Worm (Caenorhabditis elegans): ENCODE measurements around the gene R09D1.13.
"Not testable (repeated sequence)": the region's sequence is repeated elsewhere in the genome, so short reads cannot be mapped to it uniquely, and the experiment has no call there.

Gene R09D1.13

ce11 chrII:9461881-9462280 is 16.6 kb upstream of the R09D1.13 start, which contains the start of gene chil-21:
Gene chil-21, minus strand, starts transcription at chrII:9461981.
- not testable (repeated sequence) for TF ChIP-seq aly-1 (tag; optimal IDR thresholded peaks at IDR 0.05); flt-1 (GFP tag; IDR thresholded peaks at IDR 0.05); ets-7 (tag; optimal IDR thresholded peaks at IDR 0.05)

DNA sequence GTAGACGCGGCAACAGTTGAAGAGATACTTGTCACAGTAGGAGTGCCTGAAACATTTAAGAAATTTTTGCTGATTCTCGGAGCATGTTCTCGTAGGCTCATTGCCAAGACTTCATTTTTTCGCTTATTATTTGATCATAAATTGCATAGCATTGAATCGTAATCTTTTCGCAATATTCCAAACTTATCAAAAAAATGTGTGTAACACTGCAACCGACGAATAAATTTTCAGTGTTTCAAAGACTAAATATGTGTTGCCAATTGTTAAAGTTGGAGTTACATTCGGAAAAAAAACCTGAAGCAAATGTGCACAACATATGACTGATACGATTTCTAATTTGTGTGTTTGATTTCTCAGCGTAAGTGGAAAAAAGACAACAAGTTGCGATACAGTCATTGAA is 14.2 kb upstream of the R09D1.13 start, which contains the start of gene R09D1.14:
R09D1.14 (minus strand) TSS at position 101 of the 400 bp plus-strand sequence.
- TF ChIP-seq tbx-37 (GFP tag; conservative IDR thresholded peaks at IDR 0.05); sea-1 (GFP tag; conservative IDR thresholded peaks at IDR 0.05); flt-1 (GFP tag; IDR thresholded peaks at IDR 0.05): not testable (repeated sequence)

ce11 chrII:9454304-9454703 is 9.0 kb upstream of the R09D1.13 start, which contains the start of gene chil-19:
Gene chil-19, minus strand, starts transcription at chrII:9454404.
- TF ChIP-seq sea-1 (GFP tag; conservative IDR thresholded peaks at IDR 0.05) = no peak
- TF ChIP-seq scrt-1 (GFP tag; IDR thresholded peaks at IDR 0.05) = no peak

DNA sequence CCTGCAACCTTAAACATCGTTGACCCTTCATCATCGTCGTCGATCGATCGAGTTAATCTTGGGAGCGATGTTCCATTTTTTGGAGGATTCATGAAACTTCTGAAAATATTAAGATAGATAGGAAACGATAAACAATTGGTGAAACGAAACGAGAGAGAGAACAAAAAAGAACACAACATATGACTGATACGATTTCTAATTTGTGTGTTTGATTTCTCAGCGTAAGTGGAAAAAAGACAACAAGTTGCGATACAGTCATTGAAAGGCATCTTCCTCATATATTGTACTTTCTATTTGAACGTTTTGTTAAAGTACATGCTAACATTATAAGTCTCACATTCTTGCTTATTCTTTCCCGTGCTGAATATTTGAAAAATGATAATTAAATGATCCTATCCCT is 6.9 kb upstream of the R09D1.13 start, which contains the start of gene R09D1.12:
R09D1.12 (minus strand) TSS at position 101 of the 400 bp plus-strand sequence.
- not testable (repeated sequence) for TF ChIP-seq hmbx-1 (tag; optimal IDR thresholded peaks at IDR 0.05); hmg-4 (GFP tag; optimal IDR thresholded peaks at IDR 0.05); F13C5.2 (tag; optimal IDR thresholded peaks at IDR 0.05)

DNA sequence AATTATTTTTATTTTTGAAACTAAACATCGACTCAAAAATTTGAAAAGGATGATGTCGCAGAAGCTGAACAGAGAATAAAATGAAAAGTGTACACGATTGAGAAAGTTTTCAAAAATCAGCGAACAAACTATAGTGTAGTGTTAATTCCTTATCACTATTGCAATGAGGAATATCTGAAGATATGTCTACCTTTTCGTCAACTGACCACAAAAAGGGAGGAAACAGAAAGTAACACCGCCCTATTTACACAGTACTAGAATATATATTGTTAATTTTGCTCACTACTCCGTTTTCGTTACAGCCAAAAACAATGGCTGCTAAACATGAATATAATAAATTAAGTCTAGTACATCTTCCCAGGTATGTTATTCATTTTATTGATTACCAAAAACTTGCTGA is 2.7 kb upstream of the R09D1.13 start, which contains the start of gene chil-18:
chil-18 (plus strand) TSS at position 301 of the 400 bp plus-strand sequence.
- TF ChIP-seq ama-1 (optimal IDR thresholded peaks at IDR 0.05) = no peak
- TF ChIP-seq tbx-37 (GFP tag; conservative IDR thresholded peaks at IDR 0.05) = no peak
- no peak for TF ChIP-seq hmbx-1 (tag; optimal IDR thresholded peaks at IDR 0.05)
- TF ChIP-seq aly-1 (tag; optimal IDR thresholded peaks at IDR 0.05) = no peak
- no peak for TF ChIP-seq tra-4 (tag; optimal IDR thresholded peaks at IDR 0.05)
- TF ChIP-seq scrt-1 (GFP tag; IDR thresholded peaks at IDR 0.05) = no peak

- TF ChIP-seq tbx-37 (GFP tag; conservative IDR thresholded peaks at IDR 0.05) (no peak), sea-1 (GFP tag; conservative IDR thresholded peaks at IDR 0.05) (no peak), F13C5.2 (tag; optimal IDR thresholded peaks at IDR 0.05) (no peak), tra-4 (tag; optimal IDR thresholded peaks at IDR 0.05) (no peak), hmg-4 (GFP tag; optimal IDR thresholded peaks at IDR 0.05) (no peak), ceh-13 (GFP tag; optimal IDR thresholded peaks at IDR 0.05) (no peak)
These were observed 1.7 kb downstream of the R09D1.13 start, which contains the start of gene chil-15 for ce11 chrII:9443522-9443921. Gene chil-15, minus strand, starts transcription at chrII:9443622.

DNA sequence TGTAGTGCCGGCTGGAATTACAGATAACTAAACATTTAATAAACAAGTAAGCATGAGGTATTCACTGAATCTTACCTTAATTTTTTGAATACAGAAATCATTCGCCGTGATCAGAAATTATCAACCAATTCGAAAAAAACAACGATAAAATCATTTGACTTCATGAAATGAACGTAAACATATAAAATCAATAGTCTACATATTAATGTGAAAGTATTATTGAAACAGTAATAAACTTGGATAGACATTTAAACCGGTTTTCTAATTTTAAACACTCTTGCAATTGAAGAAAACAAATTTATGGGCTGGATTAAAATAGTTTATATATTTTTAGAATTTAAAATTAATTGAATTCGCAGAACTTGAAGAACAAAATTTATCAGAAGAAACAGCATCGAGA is 3.4 kb downstream of the R09D1.13 start, which contains the start of gene chil-16:
chil-16 (minus strand) TSS at position 101 of the 400 bp plus-strand sequence.
- no peak for TF ChIP-seq scrt-1 (GFP tag; IDR thresholded peaks at IDR 0.05)
- no peak for TF ChIP-seq ama-1 (optimal IDR thresholded peaks at IDR 0.05)
- TF ChIP-seq ets-7 (tag; optimal IDR thresholded peaks at IDR 0.05) = no peak
- TF ChIP-seq tbx-11 (GFP tag; IDR thresholded peaks at IDR 0.05) = no peak
- no peak for TF ChIP-seq hmg-4 (GFP tag; optimal IDR thresholded peaks at IDR 0.05)
- TF ChIP-seq B0310.2 (tag; optimal IDR thresholded peaks at IDR 0.05) = no peak
- TF ChIP-seq flt-1 (GFP tag; IDR thresholded peaks at IDR 0.05) = no peak
- TF ChIP-seq F13C5.2 (tag; optimal IDR thresholded peaks at IDR 0.05) = no peak
- TF ChIP-seq ceh-13 (GFP tag; optimal IDR thresholded peaks at IDR 0.05) = no peak
- no peak for TF ChIP-seq sea-1 (GFP tag; conservative IDR thresholded peaks at IDR 0.05)
- no peak for TF ChIP-seq tra-4 (tag; optimal IDR thresholded peaks at IDR 0.05)
- TF ChIP-seq ceh-36 (tag; optimal IDR thresholded peaks at IDR 0.05) = no peak
- no peak for TF ChIP-seq pes-1 (GFP tag; IDR thresholded peaks at IDR 0.05)

DNA sequence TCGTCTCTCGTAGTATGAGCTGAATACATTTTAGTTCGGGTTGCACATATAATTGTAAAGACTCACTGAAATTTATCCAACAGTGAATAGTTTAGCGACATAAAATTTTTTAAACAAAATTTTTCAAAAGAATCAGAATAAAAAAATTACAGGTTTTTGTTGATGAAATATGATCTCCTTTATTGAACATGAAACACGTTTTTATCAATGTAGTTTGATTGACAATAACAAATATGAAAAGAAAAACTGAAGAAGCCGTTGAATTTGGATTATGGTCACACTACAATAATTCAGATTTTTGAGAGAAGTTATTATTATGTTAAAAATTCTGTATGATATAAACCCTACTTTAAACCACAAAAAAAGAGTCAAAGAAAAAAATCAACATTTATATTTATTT is 5.2 kb downstream of the R09D1.13 start, which contains the start of gene chil-17:
chil-17 (minus strand) TSS at position 101 of the 400 bp plus-strand sequence.
- TF ChIP-seq ceh-13 (GFP tag; optimal IDR thresholded peaks at IDR 0.05) = no peak
- TF ChIP-seq hmbx-1 (tag; optimal IDR thresholded peaks at IDR 0.05) = no peak
- no peak for TF ChIP-seq ets-7 (tag; optimal IDR thresholded peaks at IDR 0.05)
- no peak for TF ChIP-seq scrt-1 (GFP tag; IDR thresholded peaks at IDR 0.05)
- no peak for TF ChIP-seq tbx-37 (GFP tag; conservative IDR thresholded peaks at IDR 0.05)
- TF ChIP-seq ama-1 (optimal IDR thresholded peaks at IDR 0.05) = no peak
- TF ChIP-seq hnd-1 (tag; optimal IDR thresholded peaks at IDR 0.05) = no peak
- TF ChIP-seq F13C5.2 (tag; optimal IDR thresholded peaks at IDR 0.05) = no peak
- TF ChIP-seq ceh-36 (tag; optimal IDR thresholded peaks at IDR 0.05) = no peak
- TF ChIP-seq pes-1 (GFP tag; IDR thresholded peaks at IDR 0.05) = no peak
- no peak for TF ChIP-seq flt-1 (GFP tag; IDR thresholded peaks at IDR 0.05)
- TF ChIP-seq tbx-11 (GFP tag; IDR thresholded peaks at IDR 0.05) = no peak

ce11 chrII:9438853-9439252 is 6.4 kb downstream of the R09D1.13 start:
- TF ChIP-seq pes-1 (GFP tag; IDR thresholded peaks at IDR 0.05) = no peak
- no peak for TF ChIP-seq flt-1 (GFP tag; IDR thresholded peaks at IDR 0.05)
- TF ChIP-seq hmg-4 (GFP tag; optimal IDR thresholded peaks at IDR 0.05) = no peak
- TF ChIP-seq tra-4 (tag; optimal IDR thresholded peaks at IDR 0.05) = no peak
- no peak for TF ChIP-seq hmbx-1 (tag; optimal IDR thresholded peaks at IDR 0.05)
- no peak for TF ChIP-seq ceh-36 (tag; optimal IDR thresholded peaks at IDR 0.05)
- TF ChIP-seq ceh-13 (GFP tag; optimal IDR thresholded peaks at IDR 0.05) = no peak
- no peak for TF ChIP-seq tbx-11 (GFP tag; IDR thresholded peaks at IDR 0.05)
- no peak for TF ChIP-seq ets-7 (tag; optimal IDR thresholded peaks at IDR 0.05)
